Worm (Caenorhabditis elegans) whole organism, L4/young adult: ENCODE data around the gene C18D4.4.

Source experiments
- W03F9.2 ChIP-seq: fragments of 150-350 bp; optimal IDR thresholded peaks from 2 replicates; lab custom pipeline; 2014; ENCODE audit warnings: missing biosample characterization, missing genetic modification characterization
- him-1 ChIP-seq: sonication (generic microtip); optimal IDR thresholded peaks from 2 replicates; lab custom pipeline; 2016; ENCODE audit warnings: missing genotype, missing genetic modification reagents, missing genetic modification characterization, missing compliant biosample characterization

- TF ChIP-seq him-1 (tag; lab: Kevin White, UChicago): no peak
- no peak for TF ChIP-seq W03F9.2 (tag; lab: Kevin White, UChicago)
Observed at ce11 chrV:17512763-17513162, 18.5 kb downstream of the C18D4.4 start.
